Worm (Caenorhabditis elegans): Measurements from ENCODE around the gene cgef-1.

Gene cgef-1

ce11 chrX:2809611-2810010 lies 37.8 kb downstream of the cgef-1 start, which contains the start of gene C14A11.9 (continued):
- TF ChIP-seq pqm-1 (tag; optimal IDR thresholded peaks at IDR 0.05) (peak; percentile 10), daf-12 (tag; optimal IDR thresholded peaks at IDR 0.05) (no peak), php-3 (GFP tag; IDR thresholded peaks at IDR 0.05) (peak; percentile 51; the same call in 1 of the 2 replicates), Y105C5A.15 (GFP tag; IDR thresholded peaks at IDR 0.05) (no peak), skn-1 (tag; optimal IDR thresholded peaks at IDR 0.05) (no peak), fkh-10 (GFP tag; optimal IDR thresholded peaks at IDR 0.05) (peak; percentile 75), daf-16 (GFP tag; optimal IDR thresholded peaks at IDR 0.05) (peak in 1 of 2 experiments; percentile 82), daf-16 (tag; optimal IDR thresholded peaks at IDR 0.05) (peak; percentile 80), lin-15B (tag; optimal IDR thresholded peaks at IDR 0.05) (no peak), Y48G9A.11 (GFP tag; IDR thresholded peaks at IDR 0.05) (no peak), ctbp-1 (GFP tag; IDR thresholded peaks at IDR 0.05) (peak; percentile 95), hif-1 (tag; optimal IDR thresholded peaks at IDR 0.05) (peak; percentile 32 to 82), F37D6.2 (tag; optimal IDR thresholded peaks at IDR 0.05) (peak; percentile 89), madf-9 (GFP tag; conservative IDR thresholded peaks at IDR 0.05) (peak; percentile 51; the same call in 1 of the 2 replicates), lin-38 (GFP tag; IDR thresholded peaks at IDR 0.05) (peak; percentile 74), ceh-44 (GFP tag; IDR thresholded peaks at IDR 0.05) (0 out of 2 replicates have a peak, but pooled peaks have one; percentile 22), dpl-1 (GFP tag; optimal IDR thresholded peaks at IDR 0.05) (peak; percentile 81), nhr-77 (tag; optimal IDR thresholded peaks at IDR 0.05) (peak; percentile 86), mes-2 (tag; optimal IDR thresholded peaks at IDR 0.05; ENCODE audit: poor library complexity, severe bottlenecking) (peak; percentile 91), zfp-3 (GFP tag; conservative IDR thresholded peaks at IDR 0.05) (0 out of 2 replicates have a peak, but pooled peaks have one; percentile 34), ztf-7 (tag; optimal IDR thresholded peaks at IDR 0.05) (peak; percentile 72), F49E8.2 (tag; optimal IDR thresholded peaks at IDR 0.05; ENCODE audit: borderline replicate concordance) (no peak), lin-1 (GFP tag; IDR thresholded peaks at IDR 0.05) (no peak), aly-2 (tag; optimal IDR thresholded peaks at IDR 0.05) (no peak), nhr-48 (tag; optimal IDR thresholded peaks at IDR 0.05) (peak; percentile 77), lsy-2 (tag; optimal IDR thresholded peaks at IDR 0.05) (peak in 1 of 2 experiments; percentile 90), nhr-111 (GFP tag; optimal IDR thresholded peaks at IDR 0.05) (no peak), rbr-2 (tag; optimal IDR thresholded peaks at IDR 0.05) (peak; percentile 93), zag-1 (tag; optimal IDR thresholded peaks at IDR 0.05) (no peak), nhr-42 (GFP tag; IDR thresholded peaks at IDR 0.05) (peak; percentile 90), set-16 (GFP tag; IDR thresholded peaks at IDR 0.05) (no peak; the same call in 1 of the 2 replicates), pha-4 (GFP tag; IDR thresholded peaks at IDR 0.05) (peak; percentile 85), pha-4 (tag; optimal IDR thresholded peaks at IDR 0.05) (no peak), ceh-20 (GFP tag; IDR thresholded peaks at IDR 0.05) (peak; percentile 88), spr-3 (GFP tag; optimal IDR thresholded peaks at IDR 0.05) (peak; percentile 87), saeg-2 (GFP tag; IDR thresholded peaks at IDR 0.05) (0 out of 2 replicates have a peak, but pooled peaks have one; percentile 64)

DNA sequence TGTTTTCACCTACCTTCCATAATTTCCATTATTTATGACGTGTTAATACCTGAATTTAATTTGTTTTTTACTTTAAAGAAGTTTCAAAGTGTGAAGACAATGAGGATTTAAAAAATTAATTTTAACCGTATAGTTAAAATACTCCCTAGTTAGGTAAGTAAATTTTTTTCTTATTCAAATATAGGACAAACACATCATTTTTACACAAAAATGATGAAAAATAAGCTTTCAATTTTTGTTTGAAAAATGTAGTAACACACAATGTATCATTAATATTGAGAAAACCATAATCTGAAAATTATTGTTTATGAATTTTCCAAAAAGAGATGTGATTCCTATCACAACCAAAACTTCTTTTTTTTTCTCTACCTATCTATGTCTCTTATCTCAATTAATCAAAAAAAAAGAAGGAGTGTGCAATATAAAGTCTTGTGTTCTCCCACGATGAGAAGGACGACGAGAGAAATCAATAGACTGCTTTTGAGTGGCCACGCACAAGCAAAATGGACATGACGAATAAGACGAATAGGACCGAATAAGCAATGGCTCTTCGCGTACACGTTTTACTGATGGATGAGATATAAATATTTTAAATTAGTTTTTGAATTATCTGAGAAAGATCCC lies 42.4 kb downstream of the cgef-1 start, which contains the start of gene C14A11.6:
Gene C14A11.6, minus strand, starts transcription at position 51 of the 624 bp plus-strand sequence.
- peak; percentile 55 for TF ChIP-seq fkh-10 (GFP tag; optimal IDR thresholded peaks at IDR 0.05)
- TF ChIP-seq daf-16 (GFP tag; optimal IDR thresholded peaks at IDR 0.05) = no peak
- peak; percentile 18 for TF ChIP-seq daf-16 (tag; optimal IDR thresholded peaks at IDR 0.05)
- no peak for TF ChIP-seq ceh-28 (tag; optimal IDR thresholded peaks at IDR 0.05)
- TF ChIP-seq mep-1 (tag; optimal IDR thresholded peaks at IDR 0.05) = peak; percentile 11
- no peak for TF ChIP-seq zag-1 (tag; optimal IDR thresholded peaks at IDR 0.05)
- TF ChIP-seq mdl-1 (tag; optimal IDR thresholded peaks at IDR 0.05) = peak in 1 of 2 experiments; percentile 19
- TF ChIP-seq dve-1 (tag; optimal IDR thresholded peaks at IDR 0.05; ENCODE audit: insufficient read depth) = peak; percentile 51
- TF ChIP-seq madf-5 (GFP tag; IDR thresholded peaks at IDR 0.05) = no peak
- peak; percentile 63 for TF ChIP-seq hlh-30 (tag; optimal IDR thresholded peaks at IDR 0.05; ENCODE audit: insufficient read depth)

Measured in whole organism, L4 larva.